Worm (Caenorhabditis elegans) whole organism, young adult: ENCODE measurements around the gene stt-3.

ENCODE experiments used
- sea-2 ChIP-seq: fragments of 200-800 bp; sonication (Bioruptor generic); IDR thresholded peaks from 2 replicates; pipeline ENCODE4 v1.3.6; 2022; ENCODE audit warnings: missing genetic modification characterization, missing compliant biosample characterization
- snpc-4 ChIP-seq, 5 experiments: fragments of 150-350 bp in 1 of 5; sonication (generic microtip) in 4 of 5; optimal IDR thresholded peaks; 2 replicates each; lab custom pipeline; 2014 to 2018; ENCODE audit warnings: missing genetic modification characterization in 5 of 5, missing biosample characterization in 3 of 5, antibody characterized with exemption in 2 of 5, mild to moderate bottlenecking in 2 of 5, missing compliant biosample characterization in 2 of 5, missing genotype in 2 of 5, moderate library complexity in 2 of 5, missing genetic modification reagents in 1 of 5
- sptf-2 ChIP-seq: fragments of 200-800 bp; sonication (Bioruptor generic); optimal IDR thresholded peaks from 2 replicates; lab custom pipeline; 2018; ENCODE audit warnings: mild to moderate bottlenecking, missing genetic modification characterization, missing compliant biosample characterization
- unc-130 ChIP-seq: sonication (generic microtip); optimal IDR thresholded peaks from 2 replicates; lab custom pipeline; 2016; ENCODE audit warnings: missing genetic modification reagents, missing genetic modification characterization, missing compliant biosample characterization

DNA sequence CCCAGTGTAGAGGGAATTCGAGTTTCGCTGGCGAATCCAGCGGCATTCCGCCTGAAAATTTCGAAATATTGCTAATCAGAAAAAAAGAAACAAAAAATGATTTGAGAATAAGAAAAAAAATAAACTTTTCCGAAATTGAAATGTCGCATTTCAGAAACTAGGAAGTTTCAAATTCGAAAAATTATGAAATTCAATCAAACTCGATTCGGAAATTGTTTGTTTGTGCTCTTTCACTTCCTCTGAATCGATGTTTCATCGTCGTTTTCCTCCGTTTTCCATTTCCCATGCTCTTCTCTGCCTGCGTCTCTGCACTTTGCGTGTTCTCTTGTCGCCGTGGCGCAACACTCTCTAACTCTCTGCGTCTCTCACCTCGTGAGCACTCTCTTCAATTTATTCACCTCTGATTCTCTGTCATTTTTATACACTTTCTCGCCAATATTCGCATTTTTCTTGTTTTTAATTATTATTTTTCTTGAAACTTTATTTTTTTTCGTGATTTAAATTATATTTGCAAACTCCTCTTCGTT, 29.9 kb downstream of the stt-3 start, which contains the start of gene C18F10.7:
- TF ChIP-seq unc-130 (GFP tag; lab: Kevin White, UChicago): no peak
- no peak for TF ChIP-seq sptf-2 (GFP tag; lab: Kevin White, UChicago)
- no peak for TF ChIP-seq sea-2 (GFP tag; lab: Robert Waterston, UW)
- TF ChIP-seq snpc-4 (GFP tag; optimal IDR thresholded peaks at IDR 0.05; lab: Kevin White, UChicago): no peak
- peak in 2 of 4 experiments; percentile 9 to 39 for TF ChIP-seq snpc-4 (tag; optimal IDR thresholded peaks at IDR 0.05; lab: Kevin White, UChicago)
